Worm (Caenorhabditis elegans): Measurements from ENCODE around the gene brd-1.

Gene brd-1

ce11 chrIII:6904468-6904867, 15.2 kb upstream of the brd-1 start:
- no peak for TF ChIP-seq hnd-1 (tag; optimal IDR thresholded peaks at IDR 0.05)
- no peak for TF ChIP-seq B0310.2 (tag; optimal IDR thresholded peaks at IDR 0.05)
- no peak for TF ChIP-seq scrt-1 (GFP tag; IDR thresholded peaks at IDR 0.05)
- no peak for TF ChIP-seq ceh-13 (GFP tag; optimal IDR thresholded peaks at IDR 0.05)
- no peak for TF ChIP-seq aly-1 (tag; optimal IDR thresholded peaks at IDR 0.05)
- TF ChIP-seq tbx-37 (GFP tag; conservative IDR thresholded peaks at IDR 0.05): no peak
- no peak for TF ChIP-seq sea-1 (GFP tag; conservative IDR thresholded peaks at IDR 0.05)
- no peak for TF ChIP-seq F13C5.2 (tag; optimal IDR thresholded peaks at IDR 0.05)
- no peak for TF ChIP-seq tra-4 (tag; optimal IDR thresholded peaks at IDR 0.05)
- no peak for TF ChIP-seq hmbx-1 (tag; optimal IDR thresholded peaks at IDR 0.05)
- TF ChIP-seq ceh-36 (tag; optimal IDR thresholded peaks at IDR 0.05): no peak

ce11 chrIII:6903056-6903977, 14.0 kb upstream of the brd-1 start, which contains the start of the genes brc-2 and T07E3.3:
brc-2 (minus strand) TSS chrIII:6903106.
T07E3.3 (plus strand) TSS chrIII:6903877.
- TF ChIP-seq pes-1 (GFP tag; IDR thresholded peaks at IDR 0.05): no peak
- no peak for TF ChIP-seq ceh-13 (GFP tag; optimal IDR thresholded peaks at IDR 0.05)
- TF ChIP-seq B0310.2 (tag; optimal IDR thresholded peaks at IDR 0.05): no peak
- no peak for TF ChIP-seq aly-1 (tag; optimal IDR thresholded peaks at IDR 0.05)
- TF ChIP-seq hnd-1 (tag; optimal IDR thresholded peaks at IDR 0.05): no peak
- no peak for TF ChIP-seq sea-1 (GFP tag; conservative IDR thresholded peaks at IDR 0.05)
- no peak for TF ChIP-seq tbx-37 (GFP tag; conservative IDR thresholded peaks at IDR 0.05)
- no peak for TF ChIP-seq flt-1 (GFP tag; IDR thresholded peaks at IDR 0.05)
- no peak for TF ChIP-seq hmg-4 (GFP tag; optimal IDR thresholded peaks at IDR 0.05)
- TF ChIP-seq scrt-1 (GFP tag; IDR thresholded peaks at IDR 0.05): no peak
- no peak for TF ChIP-seq hmbx-1 (tag; optimal IDR thresholded peaks at IDR 0.05)
- no peak for TF ChIP-seq ama-1 (optimal IDR thresholded peaks at IDR 0.05)
- no peak for TF ChIP-seq tbx-11 (GFP tag; IDR thresholded peaks at IDR 0.05)
- TF ChIP-seq ceh-36 (tag; optimal IDR thresholded peaks at IDR 0.05): no peak
- TF ChIP-seq ets-7 (tag; optimal IDR thresholded peaks at IDR 0.05): no peak
- no peak for TF ChIP-seq tra-4 (tag; optimal IDR thresholded peaks at IDR 0.05)
- no peak for TF ChIP-seq F13C5.2 (tag; optimal IDR thresholded peaks at IDR 0.05)

DNA sequence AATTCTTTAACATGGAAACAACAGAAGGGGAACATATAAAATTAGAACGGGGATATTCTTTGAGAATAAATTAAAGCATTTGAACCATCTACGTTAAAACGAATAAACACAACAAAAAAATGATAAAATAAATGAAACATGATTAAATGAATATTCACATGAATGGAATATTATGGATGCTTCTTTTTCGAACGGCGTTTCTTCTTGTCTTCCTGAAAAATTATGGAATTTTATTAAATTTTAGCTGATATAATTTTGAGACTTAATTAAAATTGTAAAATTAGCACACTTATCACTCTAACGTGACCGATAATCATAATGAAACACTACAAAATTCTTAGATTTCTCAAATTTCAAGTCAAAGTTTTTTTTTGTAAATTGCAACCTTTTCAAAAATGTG, 11.3 kb upstream of the brd-1 start:
- TF ChIP-seq pes-1 (GFP tag; IDR thresholded peaks at IDR 0.05): no peak
- TF ChIP-seq hnd-1 (tag; optimal IDR thresholded peaks at IDR 0.05): no peak
- TF ChIP-seq hmg-4 (GFP tag; optimal IDR thresholded peaks at IDR 0.05): no peak
- no peak for TF ChIP-seq ama-1 (optimal IDR thresholded peaks at IDR 0.05)
- TF ChIP-seq aly-1 (tag; optimal IDR thresholded peaks at IDR 0.05): no peak
- no peak for TF ChIP-seq tra-4 (tag; optimal IDR thresholded peaks at IDR 0.05)
- TF ChIP-seq B0310.2 (tag; optimal IDR thresholded peaks at IDR 0.05): no peak
- TF ChIP-seq ceh-13 (GFP tag; optimal IDR thresholded peaks at IDR 0.05): no peak
- TF ChIP-seq ceh-36 (tag; optimal IDR thresholded peaks at IDR 0.05): no peak
- no peak for TF ChIP-seq sea-1 (GFP tag; conservative IDR thresholded peaks at IDR 0.05)
- TF ChIP-seq F13C5.2 (tag; optimal IDR thresholded peaks at IDR 0.05): no peak
- TF ChIP-seq tbx-37 (GFP tag; conservative IDR thresholded peaks at IDR 0.05): no peak
- TF ChIP-seq tbx-11 (GFP tag; IDR thresholded peaks at IDR 0.05): no peak
- TF ChIP-seq scrt-1 (GFP tag; IDR thresholded peaks at IDR 0.05): no peak
- no peak for TF ChIP-seq ets-7 (tag; optimal IDR thresholded peaks at IDR 0.05)

DNA sequence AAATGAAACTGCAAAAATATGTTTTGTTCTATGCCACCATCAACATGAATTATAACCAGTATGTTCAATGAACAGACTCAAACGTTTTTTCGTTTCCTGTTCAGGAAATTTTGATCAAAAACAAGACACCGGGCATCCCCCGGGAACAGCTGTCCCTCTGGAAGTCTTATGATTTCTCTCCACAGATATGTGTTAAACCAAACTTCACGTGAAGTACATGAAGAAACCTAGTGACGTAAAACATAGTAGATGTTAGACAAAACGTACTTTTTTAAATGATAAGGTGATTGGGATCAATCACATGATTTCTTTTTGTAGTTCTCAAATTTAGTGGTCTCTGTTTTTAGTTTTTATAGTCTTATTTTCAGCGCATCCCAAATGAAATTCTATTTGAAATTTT, 9.2 kb upstream of the brd-1 start:
- TF ChIP-seq sea-1 (GFP tag; conservative IDR thresholded peaks at IDR 0.05): no peak
- TF ChIP-seq ceh-36 (tag; optimal IDR thresholded peaks at IDR 0.05): no peak
- no peak for TF ChIP-seq tbx-11 (GFP tag; IDR thresholded peaks at IDR 0.05)
- no peak for TF ChIP-seq B0310.2 (tag; optimal IDR thresholded peaks at IDR 0.05)
- TF ChIP-seq aly-1 (tag; optimal IDR thresholded peaks at IDR 0.05): no peak
- no peak for TF ChIP-seq hmbx-1 (tag; optimal IDR thresholded peaks at IDR 0.05)
- no peak for TF ChIP-seq ama-1 (optimal IDR thresholded peaks at IDR 0.05)
- no peak for TF ChIP-seq tra-4 (tag; optimal IDR thresholded peaks at IDR 0.05)
- TF ChIP-seq hmg-4 (GFP tag; optimal IDR thresholded peaks at IDR 0.05): no peak
- TF ChIP-seq ets-7 (tag; optimal IDR thresholded peaks at IDR 0.05): no peak
- TF ChIP-seq scrt-1 (GFP tag; IDR thresholded peaks at IDR 0.05): no peak
- TF ChIP-seq tbx-37 (GFP tag; conservative IDR thresholded peaks at IDR 0.05): no peak
- no peak for TF ChIP-seq hnd-1 (tag; optimal IDR thresholded peaks at IDR 0.05)
- no peak for TF ChIP-seq ceh-13 (GFP tag; optimal IDR thresholded peaks at IDR 0.05)

DNA sequence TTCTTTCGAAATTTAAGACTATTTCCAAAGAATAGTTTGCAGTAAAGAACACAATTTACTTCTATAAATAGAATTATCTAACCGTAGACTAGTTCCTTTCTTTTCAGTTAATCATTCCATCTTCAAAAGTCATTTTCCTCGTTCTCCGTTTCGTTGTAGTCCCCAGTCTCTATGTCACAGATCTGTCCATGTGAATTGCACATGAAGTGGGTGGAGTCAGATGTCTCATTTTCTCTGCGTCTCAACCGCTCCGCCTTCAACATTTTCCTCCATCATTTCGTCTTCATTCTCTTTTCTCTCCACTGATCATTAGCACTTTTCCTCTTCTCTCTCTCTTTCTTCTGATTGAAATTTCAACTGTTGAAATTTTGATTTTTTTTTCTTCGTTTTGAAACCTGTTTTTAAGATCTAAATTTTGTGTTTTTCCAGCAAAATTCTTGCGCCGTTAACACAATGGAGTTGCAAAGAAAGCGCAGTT, 8.3 kb upstream of the brd-1 start, which contains the start of gene T07E3.4:
T07E3.4 (plus strand) TSS at position 428 of the 478 bp plus-strand sequence.
- no peak for TF ChIP-seq tbx-11 (GFP tag; IDR thresholded peaks at IDR 0.05)
- no peak for TF ChIP-seq pes-1 (GFP tag; IDR thresholded peaks at IDR 0.05)
- TF ChIP-seq aly-1 (tag; optimal IDR thresholded peaks at IDR 0.05): no peak
- no peak for TF ChIP-seq scrt-1 (GFP tag; IDR thresholded peaks at IDR 0.05)
- TF ChIP-seq F13C5.2 (tag; optimal IDR thresholded peaks at IDR 0.05): no peak
- TF ChIP-seq ets-7 (tag; optimal IDR thresholded peaks at IDR 0.05): no peak
- TF ChIP-seq flt-1 (GFP tag; IDR thresholded peaks at IDR 0.05): no peak
- TF ChIP-seq tbx-37 (GFP tag; conservative IDR thresholded peaks at IDR 0.05): no peak
- no peak for TF ChIP-seq hmg-4 (GFP tag; optimal IDR thresholded peaks at IDR 0.05)
- TF ChIP-seq sea-1 (GFP tag; conservative IDR thresholded peaks at IDR 0.05): no peak
- no peak for TF ChIP-seq ceh-13 (GFP tag; optimal IDR thresholded peaks at IDR 0.05)
- no peak for TF ChIP-seq tra-4 (tag; optimal IDR thresholded peaks at IDR 0.05)
- TF ChIP-seq hnd-1 (tag; optimal IDR thresholded peaks at IDR 0.05): no peak
- TF ChIP-seq hmbx-1 (tag; optimal IDR thresholded peaks at IDR 0.05): no peak

DNA sequence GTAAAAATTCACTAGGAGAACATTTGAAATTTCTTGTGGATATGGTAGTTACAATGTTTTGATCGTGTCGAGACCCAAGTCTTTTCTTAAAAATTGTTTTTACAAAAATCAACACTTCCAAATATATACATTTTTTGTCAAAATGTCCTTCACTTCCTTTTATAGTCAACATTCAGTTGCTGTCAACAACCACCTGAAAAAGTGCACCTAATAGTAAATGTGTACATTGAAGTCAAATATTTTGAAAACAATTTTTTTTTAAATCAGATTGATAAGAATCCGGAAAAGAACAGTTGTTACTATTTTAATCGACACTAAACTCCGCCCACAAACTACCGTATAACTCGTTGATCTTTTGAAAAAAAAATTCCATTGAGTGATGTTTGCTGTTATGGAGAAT, 6.4 kb upstream of the brd-1 start:
- TF ChIP-seq tra-4 (tag; optimal IDR thresholded peaks at IDR 0.05) (no peak), tbx-37 (GFP tag; conservative IDR thresholded peaks at IDR 0.05) (no peak), hmg-4 (GFP tag; optimal IDR thresholded peaks at IDR 0.05) (no peak), tbx-11 (GFP tag; IDR thresholded peaks at IDR 0.05) (no peak), ets-7 (tag; optimal IDR thresholded peaks at IDR 0.05) (no peak), ceh-36 (tag; optimal IDR thresholded peaks at IDR 0.05) (no peak), scrt-1 (GFP tag; IDR thresholded peaks at IDR 0.05) (no peak), flt-1 (GFP tag; IDR thresholded peaks at IDR 0.05) (no peak), ama-1 (optimal IDR thresholded peaks at IDR 0.05) (no peak), hmbx-1 (tag; optimal IDR thresholded peaks at IDR 0.05) (no peak), B0310.2 (tag; optimal IDR thresholded peaks at IDR 0.05) (no peak), hnd-1 (tag; optimal IDR thresholded peaks at IDR 0.05) (no peak), sea-1 (GFP tag; conservative IDR thresholded peaks at IDR 0.05) (no peak), aly-1 (tag; optimal IDR thresholded peaks at IDR 0.05) (no peak), F13C5.2 (tag; optimal IDR thresholded peaks at IDR 0.05) (no peak), pes-1 (GFP tag; IDR thresholded peaks at IDR 0.05) (no peak), ceh-13 (GFP tag; optimal IDR thresholded peaks at IDR 0.05) (no peak)
